Fruit fly (Drosophila melanogaster): ENCODE results near the gene Ir85a.
A peak's percentile ranks its signal among the peaks of the same experiment; 100 is the strongest.

Ir85a gene

dm6 chr3R:8841038-8841437 is 46.6 kb downstream of the Ir85a start:
- TF ChIP-seq CG34367 (tag; optimal IDR thresholded peaks at IDR 0.05) = no peak
- TF ChIP-seq gl (tag; optimal IDR thresholded peaks at IDR 0.05) = no peak
- TF ChIP-seq EcR (GFP tag; optimal IDR thresholded peaks at IDR 0.05) = no peak

dm6 chr3R:8841533-8841932 is 47.0 kb downstream of the Ir85a start:
- TF ChIP-seq CG8159 (tag; optimal IDR thresholded peaks at IDR 0.05) (no peak), CG8301 (tag; optimal IDR thresholded peaks at IDR 0.05) (no peak), Pif1A (GFP tag; optimal IDR thresholded peaks at IDR 0.05) (no peak), CG15710 (tag; optimal IDR thresholded peaks at IDR 0.05) (no peak), CG34367 (tag; optimal IDR thresholded peaks at IDR 0.05) (no peak), Pif1B (GFP tag; optimal IDR thresholded peaks at IDR 0.05) (no peak)

dm6 chr3R:8843942-8844637 is 49.6 kb downstream of the Ir85a start:
- TF ChIP-seq CG13204 (GFP tag; optimal IDR thresholded peaks at IDR 0.05) (no peak), Pif1A (GFP tag; optimal IDR thresholded peaks at IDR 0.05) (no peak), CG8159 (tag; optimal IDR thresholded peaks at IDR 0.05) (no peak), CG12605 (GFP tag; IDR thresholded peaks at IDR 0.05) (no peak), gl (tag; optimal IDR thresholded peaks at IDR 0.05) (no peak), CG8301 (tag; optimal IDR thresholded peaks at IDR 0.05) (no peak), CG17806 (tag; optimal IDR thresholded peaks at IDR 0.05) (no peak), D1 (tag; optimal IDR thresholded peaks at IDR 0.05) (no peak), fd96Ca (GFP tag; IDR thresholded peaks at IDR 0.05) (no peak), CG4496 (GFP tag; IDR thresholded peaks at IDR 0.05) (no peak), Ets98B (GFP tag; IDR thresholded peaks at IDR 0.05) (no peak), Pif1B (GFP tag; optimal IDR thresholded peaks at IDR 0.05) (no peak), Snoo (tag; optimal IDR thresholded peaks at IDR 0.05) (no peak)

- no peak for TF ChIP-seq CG9948 (tag; optimal IDR thresholded peaks at IDR 0.05)
- no peak for TF ChIP-seq CG10348 (GFP tag; IDR thresholded peaks at IDR 0.05)
- no peak for TF ChIP-seq CG8301 (tag; optimal IDR thresholded peaks at IDR 0.05)
- no peak for TF ChIP-seq CG13204 (GFP tag; optimal IDR thresholded peaks at IDR 0.05)
- no peak for TF ChIP-seq Pif1B (GFP tag; optimal IDR thresholded peaks at IDR 0.05)
- TF ChIP-seq CG14655 (GFP tag; optimal IDR thresholded peaks at IDR 0.05) = no peak
- TF ChIP-seq Ets98B (GFP tag; IDR thresholded peaks at IDR 0.05) = no peak
- no peak for TF ChIP-seq CG34367 (tag; optimal IDR thresholded peaks at IDR 0.05)
- TF ChIP-seq Pif1A (GFP tag; optimal IDR thresholded peaks at IDR 0.05) = no peak
These were observed 50.5 kb downstream of the Ir85a start for dm6 chr3R:8844955-8845354.

- TF ChIP-seq CG34367 (tag; optimal IDR thresholded peaks at IDR 0.05) = no peak
- no peak for TF ChIP-seq CG8301 (tag; optimal IDR thresholded peaks at IDR 0.05)
- peak; percentile 43; the same call in 1 of the 2 replicates for TF ChIP-seq CG32121 (GFP tag; IDR thresholded peaks at IDR 0.05)
- no peak for TF ChIP-seq CG10348 (GFP tag; IDR thresholded peaks at IDR 0.05)
- no peak for TF ChIP-seq CG17806 (tag; optimal IDR thresholded peaks at IDR 0.05)
- no peak for TF ChIP-seq CG14655 (GFP tag; optimal IDR thresholded peaks at IDR 0.05)
- peak; percentile 60 for TF ChIP-seq Pif1B (GFP tag; optimal IDR thresholded peaks at IDR 0.05)
- peak; percentile 10 for TF ChIP-seq D1 (tag; optimal IDR thresholded peaks at IDR 0.05)
- peak; percentile 57; the same call in 1 of the 3 replicates for TF ChIP-seq fd96Ca (GFP tag; IDR thresholded peaks at IDR 0.05)
- peak; percentile 73 for TF ChIP-seq Ets98B (GFP tag; IDR thresholded peaks at IDR 0.05)
- no peak for TF ChIP-seq rn (GFP tag; IDR thresholded peaks at IDR 0.05)
- no peak for TF ChIP-seq CG9948 (tag; optimal IDR thresholded peaks at IDR 0.05)
- peak; percentile 57 for TF ChIP-seq CG12605 (GFP tag; IDR thresholded peaks at IDR 0.05)
- TF ChIP-seq CG13204 (GFP tag; optimal IDR thresholded peaks at IDR 0.05) = no peak
- peak; percentile 67; the same call in 2 of the 3 replicates for TF ChIP-seq CG4496 (GFP tag; IDR thresholded peaks at IDR 0.05)
- TF ChIP-seq CG8159 (tag; optimal IDR thresholded peaks at IDR 0.05) = no peak
- TF ChIP-seq gl (tag; optimal IDR thresholded peaks at IDR 0.05) = peak; percentile 36
- TF ChIP-seq Pif1A (GFP tag; optimal IDR thresholded peaks at IDR 0.05) = peak; percentile 16
- no peak for TF ChIP-seq Snoo (tag; optimal IDR thresholded peaks at IDR 0.05)
- peak; percentile 6 for TF ChIP-seq CG15710 (tag; optimal IDR thresholded peaks at IDR 0.05)
- peak; percentile 60 for TF ChIP-seq EcR (GFP tag; optimal IDR thresholded peaks at IDR 0.05)
These were observed 51.7 kb downstream of the Ir85a start for dm6 chr3R:8846154-8846648.

Measured in whole organism, pupa.